Fruit fly (Drosophila melanogaster) whole organism, embryonic: ENCODE data around the gene CG17207.

Experiments
- Aef1 ChIP-seq: fragments of 200-800 bp; sonication (Bioruptor generic); IDR thresholded peaks from 3 replicates; pipeline ENCODE4 v1.3.6; 2022; ENCODE audit warnings: missing biosample characterization, missing genetic modification characterization
- Antp ChIP-seq: fragments of 200-800 bp; sonication (Bioruptor generic); optimal IDR thresholded peaks from 3 replicates; lab custom pipeline; 2016; ENCODE audit warnings: missing biosample characterization, missing genetic modification characterization
- Atf6 ChIP-seq: fragments of 200-800 bp; sonication (Bioruptor generic); IDR thresholded peaks from 2 replicates; pipeline ENCODE4 v1.3.6; 2022; ENCODE audit warnings: missing biosample characterization, missing genetic modification characterization
- CG10209 ChIP-seq: fragments of 200-800 bp; sonication (Bioruptor generic); optimal IDR thresholded peaks from 3 replicates; lab custom pipeline; 2017; ENCODE audit warnings: missing biosample characterization, mild to moderate bottlenecking, missing genetic modification characterization, missing genetic modification reagents
- CG12071 ChIP-seq: fragments of 200-800 bp; sonication (Bioruptor generic); optimal IDR thresholded peaks from 3 replicates; lab custom pipeline; 2018; ENCODE audit warnings: missing biosample characterization, mild to moderate bottlenecking, missing genetic modification characterization
- CG12236 ChIP-seq: fragments of 200-800 bp; sonication (Bioruptor generic); optimal IDR thresholded peaks from 2 replicates; lab custom pipeline; 2016; ENCODE audit warnings: missing biosample characterization, missing genetic modification characterization
- CG12744 ChIP-seq: fragments of 200-800 bp; sonication (Bioruptor generic); optimal IDR thresholded peaks from 2 replicates; lab custom pipeline; 2016; ENCODE audit warnings: missing biosample characterization, missing genetic modification characterization
- CG14050 ChIP-seq: fragments of 200-800 bp; sonication (Bioruptor generic); IDR thresholded peaks from 3 replicates; pipeline ENCODE4 v1.3.6; 2022; ENCODE audit warnings: missing biosample characterization, missing genetic modification characterization
- CG15696 ChIP-seq: fragments of 200-800 bp; sonication (Bioruptor generic); optimal IDR thresholded peaks from 2 replicates; lab custom pipeline; 2019; ENCODE audit warnings: missing biosample characterization, mild to moderate bottlenecking, missing genetic modification characterization, moderate library complexity
- CG16813 ChIP-seq: fragments of 200-800 bp; sonication (Bioruptor generic); IDR thresholded peaks from 3 replicates; pipeline ENCODE4 v1.3.6; 2022; ENCODE audit warnings: missing biosample characterization, missing genetic modification characterization; ENCODE audit not compliant: partially characterized antibody
- CG17186 ChIP-seq: fragments of 200-800 bp; sonication (Bioruptor generic); optimal IDR thresholded peaks from 3 replicates; lab custom pipeline; 2017; ENCODE audit warnings: missing biosample characterization, missing genetic modification reagents, missing genetic modification characterization
- CG18476 ChIP-seq: fragments of 200-800 bp; sonication (Bioruptor generic); optimal IDR thresholded peaks from 2 replicates; lab custom pipeline; 2016; ENCODE audit warnings: missing biosample characterization, mild to moderate bottlenecking, missing genetic modification characterization
- CG30431 ChIP-seq: fragments of 200-800 bp; sonication (Bioruptor generic); optimal IDR thresholded peaks from 2 replicates; lab custom pipeline; 2017; ENCODE audit warnings: missing biosample characterization, missing genetic modification characterization
- CG34224 ChIP-seq: fragments of 200-800 bp; sonication (Bioruptor generic); IDR thresholded peaks from 3 replicates; pipeline ENCODE4 v1.3.6; 2022; ENCODE audit warnings: missing biosample characterization, missing genetic modification characterization; ENCODE audit not compliant: partially characterized antibody
- CG34376 ChIP-seq: fragments of 200-800 bp; sonication (Bioruptor generic); optimal IDR thresholded peaks from 2 replicates; lab custom pipeline; 2018; ENCODE audit warnings: missing biosample characterization, mild to moderate bottlenecking, missing genetic modification characterization
- CG43689 ChIP-seq: fragments of 200-800 bp; sonication (Bioruptor generic); IDR thresholded peaks from 2 replicates; pipeline ENCODE4 v1.3.6; 2022; ENCODE audit warnings: missing biosample characterization, missing genetic modification characterization
- CG6689 ChIP-seq: fragments of 200-800 bp; sonication (Bioruptor generic); IDR thresholded peaks from 2 replicates; pipeline ENCODE4 v1.3.6; 2022; ENCODE audit warnings: missing biosample characterization, missing genetic modification characterization
- CG6813 ChIP-seq: fragments of 200-800 bp; sonication (Bioruptor generic); optimal IDR thresholded peaks from 2 replicates; lab custom pipeline; 2017; ENCODE audit warnings: missing biosample characterization, missing genetic modification characterization, mild to moderate bottlenecking, moderate library complexity, missing genetic modification reagents
- CG7745 ChIP-seq: fragments of 200-800 bp; sonication (Bioruptor generic); optimal IDR thresholded peaks from 2 replicates; lab custom pipeline; 2018; ENCODE audit warnings: missing biosample characterization, mild to moderate bottlenecking, missing genetic modification characterization, moderate library complexity
- CG8388 ChIP-seq: fragments of 200-800 bp; sonication (Bioruptor generic); optimal IDR thresholded peaks from 2 replicates; lab custom pipeline; 2019; ENCODE audit warnings: missing biosample characterization, mild to moderate bottlenecking, missing genetic modification characterization, moderate library complexity
- CG9437 ChIP-seq: fragments of 200-800 bp; sonication (Bioruptor generic); optimal IDR thresholded peaks from 2 replicates; lab custom pipeline; 2018; ENCODE audit warnings: missing biosample characterization, mild to moderate bottlenecking, missing genetic modification characterization
- D19A ChIP-seq: fragments of 200-800 bp; optimal IDR thresholded peaks from 3 replicates; lab custom pipeline; 2019; ENCODE audit warnings: missing biosample characterization, mild to moderate bottlenecking, missing genetic modification characterization, moderate library complexity
- Dfd ChIP-seq, 2 experiments: fragments of >200 bp; optimal IDR thresholded peaks; 2 replicates each; lab custom pipeline; 2017; ENCODE audit warnings: missing biosample characterization in 2 of 2, missing genetic modification characterization in 2 of 2
- Ets65A ChIP-seq: fragments of 200-800 bp; sonication (Bioruptor generic); peaks from one replicate; lab custom pipeline; 2016; ENCODE audit warnings: missing biosample characterization, missing genetic modification characterization
- Hr39 ChIP-seq: fragments of >200 bp; optimal IDR thresholded peaks from 2 replicates; lab custom pipeline; 2017
- Rx ChIP-seq: fragments of 200-800 bp; sonication (Bioruptor generic); IDR thresholded peaks from 2 replicates; pipeline ENCODE4 v1.3.6; 2022; ENCODE audit warnings: missing biosample characterization, missing genetic modification characterization
- TFAM ChIP-seq: fragments of 200-800 bp; sonication (Bioruptor generic); optimal IDR thresholded peaks from 2 replicates; lab custom pipeline; 2017; ENCODE audit warnings: missing biosample characterization, missing genetic modification characterization, inconsistent platforms
- ac ChIP-seq: fragments of 200-800 bp; sonication (Bioruptor generic); optimal IDR thresholded peaks from 3 replicates; lab custom pipeline; 2017; ENCODE audit warnings: missing biosample characterization, mild to moderate bottlenecking, missing genetic modification characterization
- ap ChIP-seq: fragments of 200-800 bp; sonication (Bioruptor generic); IDR thresholded peaks from 2 replicates; pipeline ENCODE4 v1.3.6; 2022; ENCODE audit warnings: missing biosample characterization, missing genetic modification characterization
- chm ChIP-seq: fragments of 200-800 bp; sonication (Bioruptor generic); IDR thresholded peaks from 2 replicates; pipeline ENCODE4 v1.3.6; 2022; ENCODE audit warnings: missing biosample characterization, missing genetic modification characterization
- crp ChIP-seq, 2 experiments: fragments of 200-800 bp; sonication (Bioruptor generic); optimal IDR thresholded peaks; 2 replicates in 1 of 2; 3 replicates in 1 of 2; lab custom pipeline; 2017; ENCODE audit warnings: missing biosample characterization in 2 of 2, missing genetic modification characterization in 2 of 2, mild to moderate bottlenecking in 1 of 2, moderate library complexity in 1 of 2
- emc ChIP-seq: fragments of 200-800 bp; sonication (Bioruptor generic); optimal IDR thresholded peaks from 2 replicates; lab custom pipeline; 2016; ENCODE audit warnings: missing biosample characterization, missing genetic modification characterization
- exex ChIP-seq: fragments of 200-800 bp; sonication (Bioruptor generic); optimal IDR thresholded peaks from 4 replicates; lab custom pipeline; 2018; ENCODE audit warnings: missing biosample characterization, mild to moderate bottlenecking, missing genetic modification characterization, moderate library complexity
- fd64A ChIP-seq: fragments of 200-800 bp; sonication (Bioruptor generic); optimal IDR thresholded peaks from 3 replicates; lab custom pipeline; 2018; ENCODE audit warnings: missing biosample characterization, mild to moderate bottlenecking, missing genetic modification characterization
- ftz-f1 ChIP-seq: fragments of 200-800 bp; sonication (Bioruptor generic); optimal IDR thresholded peaks from 2 replicates; lab custom pipeline; 2016; ENCODE audit warnings: missing biosample characterization, missing genetic modification characterization
- gfzf ChIP-seq: fragments of 200-800 bp; sonication (Bioruptor generic); optimal IDR thresholded peaks from 2 replicates; lab custom pipeline; 2016; ENCODE audit warnings: missing biosample characterization, mild to moderate bottlenecking, missing genetic modification characterization, moderate library complexity
- jing ChIP-seq: fragments of 200-800 bp; sonication (Bioruptor generic); optimal IDR thresholded peaks from 2 replicates; lab custom pipeline; 2018; ENCODE audit warnings: missing biosample characterization, mild to moderate bottlenecking, missing genetic modification characterization
- mirr ChIP-seq: fragments of 200-800 bp; sonication (Bioruptor generic); optimal IDR thresholded peaks from 3 replicates; lab custom pipeline; 2018; ENCODE audit warnings: missing biosample characterization, mild to moderate bottlenecking, missing genetic modification characterization
- nau ChIP-seq: fragments of 200-800 bp; sonication (Bioruptor generic); optimal IDR thresholded peaks from 3 replicates; lab custom pipeline; 2017; ENCODE audit warnings: missing biosample characterization, mild to moderate bottlenecking, missing genetic modification characterization, missing genetic modification reagents
- nerfin-2 ChIP-seq: fragments of 200-800 bp; sonication (Bioruptor generic); IDR thresholded peaks from 2 replicates; pipeline ENCODE4 v1.3.6; 2022; ENCODE audit warnings: missing biosample characterization, missing genetic modification characterization; ENCODE audit not compliant: partially characterized antibody
- nom ChIP-seq: fragments of 200-800 bp; sonication (Bioruptor generic); optimal IDR thresholded peaks from 2 replicates; lab custom pipeline; 2017; ENCODE audit warnings: missing biosample characterization, missing genetic modification characterization, mild to moderate bottlenecking, moderate library complexity, missing genetic modification reagents
- org-1 ChIP-seq: fragments of 200-800 bp; sonication (Bioruptor generic); optimal IDR thresholded peaks from 2 replicates; lab custom pipeline; 2017; ENCODE audit warnings: missing biosample characterization, missing genetic modification characterization
- tin ChIP-seq: fragments of 200-800 bp; sonication (Bioruptor generic); optimal IDR thresholded peaks from 3 replicates; lab custom pipeline; 2016; ENCODE audit warnings: missing biosample characterization, missing genetic modification characterization
- tio ChIP-seq: fragments of 200-800 bp; sonication (Bioruptor generic); optimal IDR thresholded peaks from 2 replicates; lab custom pipeline; 2017; ENCODE audit warnings: missing biosample characterization, missing genetic modification characterization, inconsistent platforms
- tll ChIP-seq, 2 experiments: fragments of 200-800 bp in 1 of 2; fragments of >200 bp in 1 of 2; sonication (Bioruptor generic) in 1 of 2; optimal IDR thresholded peaks; 2 replicates each; lab custom pipeline; 2017 to 2019; ENCODE audit warnings: missing biosample characterization in 2 of 2, missing genetic modification characterization in 2 of 2, mild to moderate bottlenecking in 1 of 2, moderate library complexity in 1 of 2
- tup ChIP-seq: fragments of 200-800 bp; sonication (Bioruptor generic); optimal IDR thresholded peaks from 2 replicates; lab custom pipeline; 2016; ENCODE audit warnings: missing biosample characterization, mild to moderate bottlenecking, missing genetic modification characterization, moderate library complexity
- tx ChIP-seq: fragments of 200-800 bp; sonication (Bioruptor generic); optimal IDR thresholded peaks from 2 replicates; lab custom pipeline; 2016; ENCODE audit warnings: missing biosample characterization, missing genetic modification characterization
- usp ChIP-seq: fragments of >200 bp; optimal IDR thresholded peaks from 2 replicates; lab custom pipeline; 2017; ENCODE audit warnings: missing biosample characterization, missing genetic modification characterization
- zfh2 ChIP-seq: fragments of 200-800 bp; sonication (Bioruptor generic); optimal IDR thresholded peaks from 2 replicates; lab custom pipeline; 2016; ENCODE audit warnings: missing biosample characterization, missing genetic modification characterization

The CG17207 gene

DNA sequence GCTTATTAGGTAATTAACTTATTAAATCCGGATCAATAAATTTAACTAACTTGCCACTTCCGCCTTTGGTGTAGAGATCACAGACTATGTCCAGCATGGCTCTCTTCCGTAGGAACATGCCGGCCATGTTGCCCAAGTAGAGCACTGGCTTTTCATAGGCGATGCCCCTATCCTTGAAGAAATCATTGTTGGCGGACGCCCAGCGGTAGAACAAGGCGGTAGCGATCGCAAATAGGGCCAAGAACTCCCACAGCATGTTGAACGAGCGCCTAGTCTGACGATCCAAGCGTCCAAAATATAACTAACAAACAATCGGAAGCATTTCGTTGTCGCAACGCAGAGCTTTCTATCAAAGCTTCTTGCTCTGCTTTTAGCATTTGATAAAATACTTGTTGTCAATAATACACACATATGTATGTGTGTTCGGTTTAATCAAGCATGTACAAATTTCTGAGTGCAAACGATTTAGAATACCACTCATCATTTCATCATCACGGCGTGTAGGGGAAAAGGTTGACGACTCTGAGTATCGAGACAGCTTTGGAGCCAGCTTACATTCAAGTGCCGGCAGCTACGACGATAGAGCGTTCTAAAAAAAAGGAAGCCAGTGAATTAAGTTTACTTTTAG, 40.2 kb downstream of the CG17207 start, which contains the start of gene Cyp9f3 (continued):
- TF ChIP-seq exex (tag; lab: Kevin White, UChicago) (peak; percentile 53), TFAM (GFP tag; lab: Kevin White, UChicago) (no peak), CG12071 (peak; percentile 19), CG9437 (no peak), tin (no peak), gfzf (GFP tag; lab: Kevin White, UChicago) (no peak)

- TF ChIP-seq tio (no peak), tx (GFP tag; lab: Kevin White, UChicago) (no peak), ftz-f1 (no peak), CG34376 (peak; percentile 18), CG43689 (no peak), usp (no peak), CG6813 (GFP tag; lab: Kevin White, UChicago) (peak; percentile 0), D19A (tag; lab: Kevin White, UChicago) (peak; percentile 17), Rx (GFP tag; lab: Robert Waterston, UW) (no peak), Hr39 (lab: Kevin White, UChicago) (no peak), crp (GFP tag; optimal IDR thresholded peaks at IDR 0.05; lab: Kevin White, UChicago) (no peak), emc (GFP tag; lab: Kevin White, UChicago) (no peak), mirr (GFP tag; lab: Kevin White, UChicago) (peak; percentile 67), CG12744 (GFP tag; lab: Kevin White, UChicago) (no peak), ac (no peak), CG8388 (GFP tag; lab: Kevin White, UChicago) (no peak), CG10209 (GFP tag; lab: Kevin White, UChicago) (no peak), ap (GFP tag; lab: Robert Waterston, UW) (no peak), CG7745 (peak; percentile 89), Atf6 (no peak), nom (GFP tag; lab: Kevin White, UChicago) (no peak), Aef1 (GFP tag; lab: Robert Waterston, UW) (no peak), tll (GFP tag; optimal IDR thresholded peaks at IDR 0.05; lab: Kevin White, UChicago) (no peak), fd64A (no peak), CG12236 (GFP tag; lab: Kevin White, UChicago) (no peak), CG6689 (GFP tag; lab: Robert Waterston, UW) (no peak), nerfin-2 (GFP tag; lab: Robert Waterston, UW) (no peak), Ets65A (GFP tag; lab: Kevin White, UChicago) (no peak), Antp (GFP tag; lab: Kevin White, UChicago) (no peak), nau (GFP tag; lab: Kevin White, UChicago) (no peak), CG17186 (GFP tag; lab: Kevin White, UChicago) (no peak), CG34224 (no peak), org-1 (GFP tag; lab: Kevin White, UChicago) (no peak), chm (GFP tag; lab: Robert Waterston, UW) (no peak), CG30431 (GFP tag; lab: Kevin White, UChicago) (no peak), zfh2 (GFP tag; lab: Kevin White, UChicago) (no peak), CG16813 (GFP tag; lab: Robert Waterston, UW) (no peak), CG14050 (GFP tag; lab: Robert Waterston, UW) (no peak), jing (GFP tag; lab: Kevin White, UChicago) (no peak), exex (tag; lab: Kevin White, UChicago) (peak; percentile 86), Dfd (GFP tag; optimal IDR thresholded peaks at IDR 0.05; lab: Kevin White, UChicago) (no peak), CG15696 (tag; lab: Kevin White, UChicago) (no peak), tup (GFP tag; lab: Kevin White, UChicago) (no peak), CG18476 (GFP tag; lab: Kevin White, UChicago) (peak; percentile 13)
Observed at dm6 chr3R:12398054-12398453, 40.9 kb downstream of the CG17207 start.
